Worm (Caenorhabditis elegans) whole organism, young adult: Measurements from ENCODE around the gene glit-1.
A peak's percentile ranks its signal among the peaks of the same experiment; 100 is the strongest.

Source experiments
- B0336.3 ChIP-seq: fragments of 200-800 bp; sonication (Bioruptor generic); IDR thresholded peaks from 2 replicates; pipeline ENCODE4 v1.3.6; 2022; ENCODE audit warnings: missing genetic modification characterization, missing compliant biosample characterization
- C17E4.6 ChIP-seq: fragments of 200-800 bp; sonication (Bioruptor generic); IDR thresholded peaks from 2 replicates; pipeline ENCODE4 v1.3.6; 2022; ENCODE audit warnings: missing genetic modification reagents, missing genetic modification characterization, missing compliant biosample characterization
- F22D6.2 ChIP-seq: sonication (generic microtip); optimal IDR thresholded peaks from 2 replicates; lab custom pipeline; 2016; ENCODE audit warnings: mild to moderate bottlenecking, missing genetic modification characterization, missing compliant biosample characterization
- F33H1.4 ChIP-seq: fragments of 200-800 bp; sonication (Bioruptor generic); IDR thresholded peaks from 2 replicates; pipeline ENCODE4 v1.3.6; 2022; ENCODE audit warnings: missing genetic modification reagents, missing genetic modification characterization, missing compliant biosample characterization
- F52B5.7 ChIP-seq: sonication (generic microtip); optimal IDR thresholded peaks from 2 replicates; lab custom pipeline; 2016; ENCODE audit warnings: mild to moderate bottlenecking, missing genetic modification characterization, missing compliant biosample characterization
- K11D2.4 ChIP-seq: fragments of 200-800 bp; sonication (Bioruptor generic); IDR thresholded peaks from 2 replicates; pipeline ENCODE4 v1.3.6; 2022; ENCODE audit warnings: missing genetic modification reagents, missing genetic modification characterization, missing compliant biosample characterization
- K12H6.12 ChIP-seq: fragments of 200-800 bp; sonication (Bioruptor generic); optimal IDR thresholded peaks from 2 replicates; lab custom pipeline; 2018; ENCODE audit warnings: mild to moderate bottlenecking, missing genetic modification characterization, missing compliant biosample characterization
- Y67H2A.10 ChIP-seq: fragments of 200-800 bp; sonication (Bioruptor generic); conservative IDR thresholded peaks from 2 replicates; pipeline ENCODE4 v1.3.6; 2022; ENCODE audit warnings: missing genetic modification reagents, missing genetic modification characterization, missing compliant biosample characterization
- Y79H2A.3 ChIP-seq: fragments of 200-800 bp; sonication (Bioruptor generic); conservative IDR thresholded peaks from 2 replicates; pipeline ENCODE4 v1.3.6; 2022; ENCODE audit warnings: missing genetic modification reagents, missing genetic modification characterization, missing compliant biosample characterization
- Y95B8A.8 ChIP-seq: fragments of 200-800 bp; sonication (Bioruptor generic); IDR thresholded peaks from 2 replicates; pipeline ENCODE4 v1.3.6; 2022; ENCODE audit warnings: missing genetic modification reagents, missing genetic modification characterization, missing compliant biosample characterization
- atf-7 ChIP-seq: sonication (generic microtip); optimal IDR thresholded peaks from 2 replicates; lab custom pipeline; 2017; ENCODE audit warnings: mild to moderate bottlenecking, missing genetic modification characterization, missing compliant biosample characterization
- athp-1 ChIP-seq: sonication (generic microtip); optimal IDR thresholded peaks from 2 replicates; lab custom pipeline; 2017; ENCODE audit warnings: mild to moderate bottlenecking, missing genetic modification characterization, missing compliant biosample characterization
- cebp-2 ChIP-seq: fragments of 200-800 bp; sonication (Bioruptor generic); IDR thresholded peaks from 2 replicates; pipeline ENCODE4 v1.3.6; 2022; ENCODE audit warnings: missing genetic modification characterization, missing compliant biosample characterization
- ceh-79 ChIP-seq: sonication (generic microtip); optimal IDR thresholded peaks from 2 replicates; lab custom pipeline; 2017; ENCODE audit warnings: mild to moderate bottlenecking, missing genetic modification characterization, missing compliant biosample characterization
- chd-7 ChIP-seq: sonication (generic microtip); optimal IDR thresholded peaks from 2 replicates; lab custom pipeline; 2016; ENCODE audit warnings: mild to moderate bottlenecking, missing genetic modification characterization, moderate library complexity, missing compliant biosample characterization
- dpl-1 ChIP-seq: fragments of 150-350 bp; optimal IDR thresholded peaks from 2 replicates; lab custom pipeline; 2014; ENCODE audit warnings: missing biosample characterization, missing genetic modification reagents, missing genetic modification characterization
- egl-18 ChIP-seq: fragments of 200-800 bp; sonication (Bioruptor generic); IDR thresholded peaks from 2 replicates; pipeline ENCODE4 v1.3.6; 2022; ENCODE audit warnings: missing genetic modification reagents, missing genetic modification characterization, missing compliant biosample characterization
- egrh-3 ChIP-seq: fragments of 200-800 bp; sonication (Bioruptor generic); IDR thresholded peaks from 2 replicates; pipeline ENCODE4 v1.3.6; 2022; ENCODE audit warnings: missing genetic modification reagents, missing genetic modification characterization, missing compliant biosample characterization
- ekl-4 ChIP-seq: fragments of 200-800 bp; sonication (Bioruptor generic); IDR thresholded peaks from 2 replicates; pipeline ENCODE4 v1.3.6; 2022; ENCODE audit warnings: missing genetic modification reagents, missing genetic modification characterization, missing compliant biosample characterization
- ets-4 ChIP-seq: fragments of 200-800 bp; sonication (Bioruptor generic); optimal IDR thresholded peaks from 2 replicates; lab custom pipeline; 2018; ENCODE audit warnings: mild to moderate bottlenecking, missing genetic modification characterization, missing compliant biosample characterization
- fkh-3 ChIP-seq: sonication (generic microtip); optimal IDR thresholded peaks from 2 replicates; lab custom pipeline; 2016; ENCODE audit warnings: mild to moderate bottlenecking, missing genetic modification characterization, missing compliant biosample characterization
- hmg-1.2 ChIP-seq: fragments of 200-800 bp; sonication (Bioruptor generic); IDR thresholded peaks from 2 replicates; pipeline ENCODE4 v1.3.6; 2022; ENCODE audit warnings: missing genetic modification reagents, missing genetic modification characterization, missing compliant biosample characterization
- lin-40 ChIP-seq: sonication (generic microtip); optimal IDR thresholded peaks from 2 replicates; lab custom pipeline; 2016; ENCODE audit warnings: missing genetic modification characterization, mild to moderate bottlenecking, missing compliant biosample characterization, missing genotype, missing genetic modification reagents
- lin-54 ChIP-seq: fragments of 200-800 bp; sonication (Bioruptor generic); optimal IDR thresholded peaks from 2 replicates; lab custom pipeline; 2018; ENCODE audit warnings: mild to moderate bottlenecking, missing genetic modification characterization, missing compliant biosample characterization
- lsy-27 ChIP-seq: sonication (generic microtip); optimal IDR thresholded peaks from 2 replicates; lab custom pipeline; 2017; ENCODE audit warnings: missing genetic modification characterization, mild to moderate bottlenecking, missing compliant biosample characterization, antibody characterized with exemption, missing genotype, borderline replicate concordance; ENCODE audit not compliant: insufficient read depth
- madf-6 ChIP-seq: fragments of 200-800 bp; sonication (Bioruptor generic); IDR thresholded peaks from 2 replicates; pipeline ENCODE4 v1.3.6; 2022; ENCODE audit warnings: missing genetic modification reagents, missing genetic modification characterization, missing compliant biosample characterization
- mcd-1 ChIP-seq: fragments of 200-800 bp; sonication (Bioruptor generic); IDR thresholded peaks from 2 replicates; pipeline ENCODE4 v1.3.6; 2022; ENCODE audit warnings: missing genetic modification reagents, missing genetic modification characterization, missing compliant biosample characterization
- mel-28 ChIP-seq: sonication (generic microtip); optimal IDR thresholded peaks from 2 replicates; lab custom pipeline; 2016; ENCODE audit warnings: borderline replicate concordance, mild to moderate bottlenecking, missing genetic modification characterization, missing compliant biosample characterization
- nfyb-1 ChIP-seq: fragments of 200-800 bp; sonication (Bioruptor generic); IDR thresholded peaks from 2 replicates; pipeline ENCODE4 v1.3.6; 2022; ENCODE audit warnings: missing genetic modification reagents, missing genetic modification characterization, missing compliant biosample characterization
- nhr-179 ChIP-seq: sonication (generic microtip); optimal IDR thresholded peaks from 2 replicates; lab custom pipeline; 2016; ENCODE audit warnings: mild to moderate bottlenecking, missing genetic modification characterization, missing compliant biosample characterization
- nhr-27 ChIP-seq: fragments of 200-800 bp; sonication (Bioruptor generic); optimal IDR thresholded peaks from 2 replicates; lab custom pipeline; 2018; ENCODE audit warnings: mild to moderate bottlenecking, missing genetic modification characterization, moderate library complexity, missing compliant biosample characterization
- nhr-80 ChIP-seq: sonication (generic microtip); optimal IDR thresholded peaks from 2 replicates; lab custom pipeline; 2016; ENCODE audit warnings: missing genetic modification characterization, missing compliant biosample characterization
- pha-4 ChIP-seq: fragments of 150-350 bp; sonication (generic microtip); optimal IDR thresholded peaks from 2 replicates; lab custom pipeline; 2014; ENCODE audit warnings: missing biosample characterization, missing genetic modification reagents, missing genetic modification characterization
- rec-8 ChIP-seq, 2 experiments: sonication (generic microtip); optimal IDR thresholded peaks; 2 replicates each; lab custom pipeline; 2016; ENCODE audit warnings: mild to moderate bottlenecking in 2 of 2, missing genetic modification characterization in 2 of 2, missing genetic modification reagents in 2 of 2, missing genotype in 2 of 2, missing biosample characterization in 1 of 2, missing compliant biosample characterization in 1 of 2, moderate library complexity in 1 of 2
- rpc-1 ChIP-seq, 2 experiments: fragments of 150-350 bp in 1 of 2; sonication (generic microtip) in 1 of 2; optimal IDR thresholded peaks; 2 replicates each; lab custom pipeline; 2014 to 2018; ENCODE audit warnings: missing biosample characterization in 1 of 2, missing genetic modification characterization in 1 of 2, missing genetic modification reagents in 1 of 2, missing genotype in 1 of 2
- snpc-1.3 ChIP-seq: sonication (generic microtip); optimal IDR thresholded peaks from 2 replicates; lab custom pipeline; 2017; ENCODE audit warnings: missing genetic modification characterization, mild to moderate bottlenecking, missing compliant biosample characterization, antibody characterized with exemption, moderate library complexity, missing genotype, missing genetic modification reagents; ENCODE audit not compliant: insufficient read depth
- tlf-1 ChIP-seq: fragments of 200-800 bp; sonication (Bioruptor generic); optimal IDR thresholded peaks from 2 replicates; lab custom pipeline; 2018; ENCODE audit warnings: mild to moderate bottlenecking, missing genetic modification characterization, missing compliant biosample characterization
- ztf-26 ChIP-seq: sonication (generic microtip); optimal IDR thresholded peaks from 2 replicates; lab custom pipeline; 2017; ENCODE audit warnings: missing genetic modification characterization, missing compliant biosample characterization
- ztf-28 ChIP-seq: fragments of 200-800 bp; sonication (Bioruptor generic); IDR thresholded peaks from 2 replicates; pipeline ENCODE4 v1.3.6; 2022; ENCODE audit warnings: missing genetic modification reagents, missing genetic modification characterization, missing compliant biosample characterization

The glit-1 gene

DNA sequence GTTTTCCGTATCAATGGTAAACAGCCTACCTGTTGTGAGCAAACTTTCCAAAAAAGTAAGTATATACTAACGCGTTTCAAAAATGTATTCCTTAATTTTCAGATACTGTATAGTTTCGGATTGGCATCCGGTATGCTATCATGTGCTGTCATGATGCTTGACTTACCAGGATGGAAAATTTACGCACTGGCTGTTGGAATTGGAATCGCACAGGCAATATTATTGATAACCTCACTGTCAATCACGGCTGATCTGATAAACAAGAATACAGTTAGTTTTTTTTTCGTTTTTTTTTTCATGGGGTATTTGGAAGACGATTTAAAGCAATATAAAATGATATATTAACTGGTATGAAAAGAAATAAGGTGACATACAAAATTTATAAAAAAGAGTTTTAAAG, 40.2 kb upstream of the glit-1 start:
- TF ChIP-seq lin-40 (tag; lab: Kevin White, UChicago) (no peak), nhr-80 (tag; lab: Kevin White, UChicago) (peak; percentile 76), F22D6.2 (tag; lab: Kevin White, UChicago) (no peak), ets-4 (GFP tag; lab: Kevin White, UChicago) (peak; percentile 88), nhr-27 (tag; lab: Kevin White, UChicago) (no peak), tlf-1 (no peak)
- TF ChIP-seq, all 124 proteins: peak for 2

- peak; percentile 6 for TF ChIP-seq nhr-80 (tag; lab: Kevin White, UChicago)
- TF ChIP-seq Y95B8A.8 (GFP tag; lab: Robert Waterston, UW): no peak
- no peak for TF ChIP-seq C17E4.6 (GFP tag; lab: Robert Waterston, UW)
These were observed 38.8 kb upstream of the glit-1 start, which contains the start of gene tmem-135 for ce11 chrX:4673165-4673756. Gene tmem-135 (plus strand): TSS chrX:4673706.

- TF ChIP-seq C17E4.6 (GFP tag; lab: Robert Waterston, UW) (no peak), nfyb-1 (0 out of 2 replicates have a peak, but pooled peaks have one; percentile 22)
These were observed 35.4 kb upstream of the glit-1 start for ce11 chrX:4676702-4677101.

DNA sequence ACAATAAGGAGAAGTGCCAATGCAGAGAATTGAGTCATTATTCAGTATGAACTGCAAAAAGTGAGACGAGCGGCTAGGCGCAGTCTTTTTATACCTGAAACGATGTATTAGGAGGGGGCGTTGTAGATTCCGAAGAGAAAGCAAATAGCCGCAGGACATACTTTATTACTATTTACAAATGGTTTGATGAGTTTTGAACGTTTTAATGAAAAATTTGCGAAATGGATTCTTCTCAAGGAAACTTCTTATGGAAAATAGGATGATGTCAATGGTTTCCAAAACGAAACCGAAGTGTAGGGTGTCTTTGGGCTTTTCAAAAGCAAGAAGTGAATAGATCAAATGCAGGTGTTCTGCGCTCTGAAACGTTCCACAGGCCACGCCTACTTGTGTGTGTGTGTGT, 34.0 kb upstream of the glit-1 start, which contains the start of gene flp-11:
Gene flp-11 (minus strand): TSS at position 101 of the 400 bp plus-strand sequence.
- TF ChIP-seq C17E4.6 (GFP tag; lab: Robert Waterston, UW) (no peak), K11D2.4 (GFP tag; lab: Robert Waterston, UW) (no peak), K12H6.12 (tag; lab: Kevin White, UChicago) (no peak), dpl-1 (GFP tag; lab: Kevin White, UChicago) (no peak), B0336.3 (GFP tag; lab: Robert Waterston, UW) (no peak), fkh-3 (no peak), Y79H2A.3 (no peak), mcd-1 (GFP tag; lab: Robert Waterston, UW) (no peak), pha-4 (tag; lab: Kevin White, UChicago) (no peak), Y67H2A.10 (GFP tag; lab: Robert Waterston, UW) (no peak), lin-54 (GFP tag; lab: Kevin White, UChicago) (no peak), ekl-4 (no peak), atf-7 (no peak), rpc-1 (optimal IDR thresholded peaks at IDR 0.05; lab: Kevin White, UChicago) (no peak), rpc-1 (tag; optimal IDR thresholded peaks at IDR 0.05; lab: Kevin White, UChicago) (no peak)

ce11 chrX:4682616-4683015, 29.5 kb upstream of the glit-1 start, which contains the start of gene K02G10.15:
Gene K02G10.15 (minus strand): TSS chrX:4682716.
- no peak for TF ChIP-seq nhr-27 (tag; lab: Kevin White, UChicago)
- no peak for TF ChIP-seq ztf-28 (GFP tag; lab: Robert Waterston, UW)
- TF ChIP-seq mel-28 (tag; lab: Kevin White, UChicago): no peak
- TF ChIP-seq F33H1.4: no peak
- TF ChIP-seq rec-8 (tag; optimal IDR thresholded peaks at IDR 0.05; lab: Kevin White, UChicago): no peak
- no peak for TF ChIP-seq ztf-26 (tag; lab: Kevin White, UChicago)
- TF ChIP-seq athp-1 (tag; lab: Kevin White, UChicago): no peak
- TF ChIP-seq madf-6 (GFP tag; lab: Robert Waterston, UW): no peak
- no peak for TF ChIP-seq chd-7 (tag; lab: Kevin White, UChicago)
- no peak for TF ChIP-seq egrh-3 (GFP tag; lab: Robert Waterston, UW)
- TF ChIP-seq ceh-79 (tag; lab: Kevin White, UChicago): no peak
- TF ChIP-seq snpc-1.3 (tag; lab: Kevin White, UChicago): no peak
- TF ChIP-seq lin-40 (tag; lab: Kevin White, UChicago): no peak
- TF ChIP-seq hmg-1.2 (GFP tag; lab: Robert Waterston, UW): no peak
- no peak for TF ChIP-seq egl-18 (GFP tag; lab: Robert Waterston, UW)
- no peak for TF ChIP-seq Y79H2A.3
- no peak for TF ChIP-seq F52B5.7 (tag; lab: Kevin White, UChicago)
- TF ChIP-seq lsy-27 (tag; lab: Kevin White, UChicago): no peak
- no peak for TF ChIP-seq nhr-179 (tag; lab: Kevin White, UChicago)
- no peak for TF ChIP-seq cebp-2
